Fruit fly (Drosophila melanogaster): ENCODE results near the gene CG32264.
A peak's percentile ranks its signal among the peaks of the same experiment; 100 is the strongest.

Gene CG32264

dm6 chr3L:3855194-3855980 lies 49.1 kb upstream of the CG32264 start (continued):
- TF ChIP-seq twi (tag; optimal IDR thresholded peaks at IDR 0.05), result peak; percentile 18
- TF ChIP-seq CG6272 (GFP tag; IDR thresholded peaks at IDR 0.05), result no peak
- no peak for TF ChIP-seq psq (GFP tag; optimal IDR thresholded peaks at IDR 0.05)
- TF ChIP-seq CG12219 (GFP tag; optimal IDR thresholded peaks at IDR 0.05), result peak; percentile 27
- TF ChIP-seq sens (GFP tag), result peak; percentile 93
- peak; percentile 55 for TF ChIP-seq CG17829 (tag; optimal IDR thresholded peaks at IDR 0.05)
- peak; percentile 11 for TF ChIP-seq chn (GFP tag; optimal IDR thresholded peaks at IDR 0.05)
- no peak for TF ChIP-seq toy (GFP tag; IDR thresholded peaks at IDR 0.05)
- peak; percentile 64 for TF ChIP-seq CG6254 (GFP tag; optimal IDR thresholded peaks at IDR 0.05)
- TF ChIP-seq ERR (GFP tag; optimal IDR thresholded peaks at IDR 0.05), result no peak
- peak; percentile 66 for TF ChIP-seq CG4404 (GFP tag; IDR thresholded peaks at IDR 0.05)
- no peak for TF ChIP-seq Meics (GFP tag; optimal IDR thresholded peaks at IDR 0.05)
- TF ChIP-seq CG14710 (tag; optimal IDR thresholded peaks at IDR 0.05), result peak; percentile 75
- TF ChIP-seq nerfin-1 (tag; optimal IDR thresholded peaks at IDR 0.05), result peak; percentile 41
- no peak for TF ChIP-seq pnt (GFP tag; optimal IDR thresholded peaks at IDR 0.05)
- TF ChIP-seq Xrp1 (GFP tag; IDR thresholded peaks at IDR 0.05), result peak; percentile 89
- 0 out of 2 replicates have a peak, but pooled peaks have one; percentile 17 for TF ChIP-seq Atf6 (GFP tag; IDR thresholded peaks at IDR 0.05)
- peak; percentile 75 for TF ChIP-seq CG18262 (tag; optimal IDR thresholded peaks at IDR 0.05)
- TF ChIP-seq CG17328 (GFP tag; IDR thresholded peaks at IDR 0.05), result peak; percentile 68
- TF ChIP-seq Ets65A (GFP tag), result peak; percentile 79
- TF ChIP-seq onecut (GFP tag; IDR thresholded peaks at IDR 0.05), result peak; percentile 38; the same call in 1 of the 2 replicates
- peak; percentile 50 for TF ChIP-seq CG15269 (tag; optimal IDR thresholded peaks at IDR 0.05)
- TF ChIP-seq CG8388 (GFP tag; optimal IDR thresholded peaks at IDR 0.05), result peak; percentile 68
- TF ChIP-seq Ptx1 (GFP tag; IDR thresholded peaks at IDR 0.05), result peak; percentile 46; the same call in 1 of the 2 replicates
- peak in 1 of 2 experiments; percentile 82 for TF ChIP-seq bsh (GFP tag; optimal IDR thresholded peaks at IDR 0.05)
- TF ChIP-seq vnd (GFP tag; IDR thresholded peaks at IDR 0.05; ENCODE audit: partially characterized antibody), result no peak
- TF ChIP-seq zf30C (GFP tag; optimal IDR thresholded peaks at IDR 0.05), result peak; percentile 89
- TF ChIP-seq trem (tag; optimal IDR thresholded peaks at IDR 0.05), result peak; percentile 25
- TF ChIP-seq CG10959 (GFP tag; IDR thresholded peaks at IDR 0.05), result peak; percentile 71
- TF ChIP-seq hb (GFP tag; IDR thresholded peaks at IDR 0.05; ENCODE audit: partially characterized antibody), result no peak
- TF ChIP-seq ken (GFP tag; IDR thresholded peaks at IDR 0.05), result no peak
- TF ChIP-seq CG12942 (GFP tag; optimal IDR thresholded peaks at IDR 0.05), result no peak
- TF ChIP-seq fd102C (GFP tag; optimal IDR thresholded peaks at IDR 0.05), result peak; percentile 63
- TF ChIP-seq CG3163 (GFP tag; optimal IDR thresholded peaks at IDR 0.05), result no peak
- no peak for TF ChIP-seq Sin3A (optimal IDR thresholded peaks at IDR 0.05)
- peak; percentile 53 for TF ChIP-seq sisA (GFP tag; IDR thresholded peaks at IDR 0.05)
- no peak for TF ChIP-seq D (optimal IDR thresholded peaks at IDR 0.05)
- TF ChIP-seq D (GFP tag; optimal IDR thresholded peaks at IDR 0.05), result peak; percentile 75
- no peak for TF ChIP-seq CG9932 (GFP tag; IDR thresholded peaks at IDR 0.05)
- TF ChIP-seq Hr3 (GFP tag; optimal IDR thresholded peaks at IDR 0.05), result peak; percentile 66
- peak; percentile 61 for TF ChIP-seq oc (tag; optimal IDR thresholded peaks at IDR 0.05)
- 0 out of 3 replicates have a peak, but pooled peaks have one; percentile 11 for TF ChIP-seq CG2199 (GFP tag; IDR thresholded peaks at IDR 0.05)
- TF ChIP-seq Awh (GFP tag; IDR thresholded peaks at IDR 0.05), result peak; percentile 81
- peak; percentile 13 for TF ChIP-seq org-1 (GFP tag; optimal IDR thresholded peaks at IDR 0.05)
- TF ChIP-seq sqz (GFP tag; optimal IDR thresholded peaks at IDR 0.05), result peak; percentile 3
- TF ChIP-seq ac (GFP tag; optimal IDR thresholded peaks at IDR 0.05), result no peak
- peak; percentile 8 for TF ChIP-seq Usf (GFP tag; optimal IDR thresholded peaks at IDR 0.05)
- TF ChIP-seq CG10654 (GFP tag; optimal IDR thresholded peaks at IDR 0.05), result peak; percentile 22
- TF ChIP-seq Myb (GFP tag; optimal IDR thresholded peaks at IDR 0.05), result no peak
- TF ChIP-seq Sox100B (GFP tag; optimal IDR thresholded peaks at IDR 0.05), result peak; percentile 58
